Fruit fly (Drosophila melanogaster): Measurements from ENCODE around the gene CG17754.

DNA sequence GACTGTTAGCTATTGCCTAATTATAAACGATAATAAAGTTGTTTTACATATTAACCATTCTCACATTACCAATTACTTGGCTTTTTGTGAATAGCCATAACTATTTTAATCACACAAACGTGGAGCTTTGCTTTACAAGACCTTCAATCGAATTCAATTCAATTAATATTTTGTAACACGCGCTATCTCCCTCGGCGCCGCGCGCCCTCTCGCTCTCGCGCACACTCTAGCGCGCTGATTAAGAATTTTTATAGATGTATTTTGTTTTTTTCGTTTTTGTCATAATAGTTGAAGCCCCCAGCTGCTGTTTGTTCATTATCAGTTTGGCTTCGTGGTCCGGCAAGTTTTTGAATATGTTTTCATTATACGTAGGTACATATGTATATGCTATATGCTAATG is 49.1 kb upstream of the CG17754 start:
- no peak for TF ChIP-seq Clk (GFP tag; optimal IDR thresholded peaks at IDR 0.05)
- TF ChIP-seq toe (GFP tag; optimal IDR thresholded peaks at IDR 0.05), result no peak
- no peak for TF ChIP-seq kay (GFP tag; ENCODE audit: borderline replicate concordance)
- TF ChIP-seq Mnt (GFP tag; optimal IDR thresholded peaks at IDR 0.05), result peak; percentile 84
